Worm (Caenorhabditis elegans): ENCODE measurements around the gene C28H8.2.

The C28H8.2 gene

DNA sequence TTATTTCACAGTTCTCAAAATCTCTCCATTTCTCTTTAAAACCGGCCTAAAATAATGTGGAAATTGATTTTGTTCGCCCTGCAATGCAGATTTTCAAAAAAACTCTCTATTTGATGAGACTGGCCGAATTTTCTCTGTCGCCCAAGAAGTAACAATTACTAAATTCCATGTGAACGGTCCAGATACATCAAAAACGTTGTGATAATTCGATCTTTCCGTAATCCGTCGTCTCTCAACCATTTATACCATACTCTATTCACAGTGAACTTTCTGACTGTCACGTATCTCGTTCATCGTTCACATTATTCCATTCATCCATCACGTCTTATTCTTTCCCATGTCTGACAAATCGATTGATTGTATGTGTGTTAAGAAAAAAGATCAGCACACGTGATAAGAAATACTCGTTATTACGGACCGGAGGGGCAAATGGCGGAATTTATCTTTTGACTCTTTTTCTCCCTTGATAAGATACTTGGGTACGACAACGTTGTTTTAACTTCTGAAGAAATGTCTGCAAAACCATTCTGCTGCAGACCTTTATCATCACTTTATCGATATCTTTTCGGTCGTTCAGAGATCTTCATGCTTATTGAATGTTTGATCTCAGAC is 1.1 kb downstream of the C28H8.2 start (continued):
- TF ChIP-seq lin-35 (GFP tag; optimal IDR thresholded peaks at IDR 0.05) = peak in 1 of 2 experiments; percentile 48
- TF ChIP-seq ztf-4 (tag; optimal IDR thresholded peaks at IDR 0.05) = peak; percentile 7
- TF ChIP-seq lin-14 (GFP tag; optimal IDR thresholded peaks at IDR 0.05) = peak; percentile 66

DNA sequence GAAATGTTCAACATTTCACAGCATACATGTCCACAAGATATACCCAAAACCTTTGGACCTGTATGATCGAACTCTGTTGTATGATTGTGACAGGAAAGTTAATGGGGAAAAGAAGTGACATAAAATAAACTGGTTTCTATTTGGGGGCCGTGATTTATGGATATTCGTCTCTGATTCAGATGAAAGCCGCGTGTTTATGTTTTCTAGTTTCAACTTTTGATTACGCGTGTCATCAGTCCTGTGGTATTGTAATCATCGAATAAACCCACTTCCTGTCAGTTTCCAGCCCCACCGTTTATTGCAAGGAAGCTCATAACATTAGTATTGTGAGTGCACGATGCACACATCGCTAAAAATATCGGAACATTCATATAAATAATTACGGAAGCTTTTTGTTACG is 2.1 kb downstream of the C28H8.2 start:
- no peak for TF ChIP-seq fkh-4 (tag; optimal IDR thresholded peaks at IDR 0.05; ENCODE audit: borderline replicate concordance)
- TF ChIP-seq unc-30 (tag; optimal IDR thresholded peaks at IDR 0.05) = no peak
- TF ChIP-seq aha-1 (tag; optimal IDR thresholded peaks at IDR 0.05) = no peak
- no peak for TF ChIP-seq nhr-237 (tag; optimal IDR thresholded peaks at IDR 0.05)
- TF ChIP-seq snu-23 (GFP tag; optimal IDR thresholded peaks at IDR 0.05) = peak; percentile 63
- no peak for TF ChIP-seq nhr-12 (tag; optimal IDR thresholded peaks at IDR 0.05)
- peak; percentile 78 for TF ChIP-seq nhr-20 (tag; optimal IDR thresholded peaks at IDR 0.05)
- no peak for TF ChIP-seq pax-3 (tag; optimal IDR thresholded peaks at IDR 0.05)
- TF ChIP-seq dsc-1 (tag; optimal IDR thresholded peaks at IDR 0.05) = no peak
- TF ChIP-seq irx-1 (tag; optimal IDR thresholded peaks at IDR 0.05) = no peak
- no peak for TF ChIP-seq efl-1 (optimal IDR thresholded peaks at IDR 0.05)
- peak in 1 of 2 experiments; percentile 91 for TF ChIP-seq efl-1 (GFP tag; optimal IDR thresholded peaks at IDR 0.05 in 1 of 2)
- no peak for TF ChIP-seq ceh-63 (GFP tag; optimal IDR thresholded peaks at IDR 0.05)
- no peak for TF ChIP-seq jun-1 (tag; optimal IDR thresholded peaks at IDR 0.05)
- no peak for TF ChIP-seq F16B12.6 (tag; optimal IDR thresholded peaks at IDR 0.05)
- TF ChIP-seq ceh-8 (GFP tag; optimal IDR thresholded peaks at IDR 0.05) = no peak
- no peak for TF ChIP-seq snpc-4 (tag; optimal IDR thresholded peaks at IDR 0.05)
- TF ChIP-seq blmp-1 (tag; optimal IDR thresholded peaks at IDR 0.05) = peak; percentile 71
- TF ChIP-seq tbx-2 (tag; optimal IDR thresholded peaks at IDR 0.05) = peak; percentile 34
- peak in 1 of 2 experiments; percentile 40 for TF ChIP-seq lin-35 (GFP tag; optimal IDR thresholded peaks at IDR 0.05)
- TF ChIP-seq ztf-4 (tag; optimal IDR thresholded peaks at IDR 0.05) = no peak
- TF ChIP-seq C04F5.9 (tag; optimal IDR thresholded peaks at IDR 0.05) = no peak
- peak; percentile 89 for TF ChIP-seq nhr-85 (tag)
- TF ChIP-seq elt-3 (tag; optimal IDR thresholded peaks at IDR 0.05) = peak in 2 of 6 experiments; percentile 45 to 73
- peak; percentile 76 for TF ChIP-seq nhr-19 (GFP tag; conservative IDR thresholded peaks at IDR 0.05)
- no peak for TF ChIP-seq vab-15 (tag; optimal IDR thresholded peaks at IDR 0.05)
- no peak for TF ChIP-seq nhr-47 (tag; optimal IDR thresholded peaks at IDR 0.05)
- TF ChIP-seq nhr-90 (tag; optimal IDR thresholded peaks at IDR 0.05; ENCODE audit: poor library complexity) = peak; percentile 65
- TF ChIP-seq unc-62 (GFP tag; optimal IDR thresholded peaks at IDR 0.05) = no peak
- TF ChIP-seq alr-1 (tag; optimal IDR thresholded peaks at IDR 0.05; ENCODE audit: borderline replicate concordance) = no peak
- TF ChIP-seq lin-14 (GFP tag; optimal IDR thresholded peaks at IDR 0.05) = peak; percentile 59
- TF ChIP-seq mdl-1 (tag; optimal IDR thresholded peaks at IDR 0.05) = peak in 1 of 2 experiments; percentile 52
- no peak for TF ChIP-seq tlp-1 (tag; optimal IDR thresholded peaks at IDR 0.05)
- peak; percentile 5 for TF ChIP-seq lir-3 (tag; optimal IDR thresholded peaks at IDR 0.05; ENCODE audit: poor library complexity)
- no peak for TF ChIP-seq ceh-90 (tag; optimal IDR thresholded peaks at IDR 0.05)
- TF ChIP-seq grh-1 (GFP tag; IDR thresholded peaks at IDR 0.05) = peak; percentile 90
- TF ChIP-seq nhr-71 (tag; optimal IDR thresholded peaks at IDR 0.05) = peak; percentile 74
- no peak for TF ChIP-seq swsn-7 (tag; optimal IDR thresholded peaks at IDR 0.05)
- TF ChIP-seq sptf-1 (tag; optimal IDR thresholded peaks at IDR 0.05) = no peak
- no peak for TF ChIP-seq unc-86 (tag; optimal IDR thresholded peaks at IDR 0.05)

DNA sequence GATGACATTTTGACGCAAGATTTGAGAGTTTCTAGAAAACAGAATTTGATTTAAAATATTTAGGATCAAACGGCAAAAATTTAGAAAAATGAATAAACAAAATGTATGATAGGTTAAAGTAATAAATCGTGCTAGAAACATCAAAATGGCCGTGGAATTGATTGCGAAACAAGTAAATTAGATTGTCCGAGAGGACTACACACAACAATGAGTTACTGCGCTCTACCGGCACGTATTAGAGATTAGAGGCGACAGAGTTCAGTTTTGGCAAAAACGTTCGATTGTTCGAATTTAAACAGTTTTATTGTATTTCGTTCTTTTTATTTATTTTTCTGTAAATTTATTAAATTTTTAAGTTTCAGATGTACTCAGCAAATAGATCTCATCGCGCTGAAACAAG is 5.6 kb downstream of the C28H8.2 start, which contains the start of the genes dnc-2 and bcl-7:
dnc-2 (minus strand) TSS at position 33 of the 400 bp plus-strand sequence.
bcl-7 (plus strand) TSS at position 363 of the 400 bp plus-strand sequence.
- TF ChIP-seq nhr-76 (tag; optimal IDR thresholded peaks at IDR 0.05) (no peak), lin-39 (tag; optimal IDR thresholded peaks at IDR 0.05) (no peak), lsy-2 (tag; optimal IDR thresholded peaks at IDR 0.05) (peak; percentile 56 to 78), skn-1 (tag; optimal IDR thresholded peaks at IDR 0.05) (peak; percentile 62), nhr-28 (tag; optimal IDR thresholded peaks at IDR 0.05) (no peak), nhr-77 (tag; optimal IDR thresholded peaks at IDR 0.05) (no peak), nhr-20 (tag; optimal IDR thresholded peaks at IDR 0.05) (peak; percentile 65), ceh-88 (GFP tag; IDR thresholded peaks at IDR 0.05) (no peak), pag-3 (tag; optimal IDR thresholded peaks at IDR 0.05; ENCODE audit: borderline replicate concordance, insufficient read depth) (no peak), aha-1 (tag; optimal IDR thresholded peaks at IDR 0.05) (no peak), alr-1 (tag; optimal IDR thresholded peaks at IDR 0.05; ENCODE audit: borderline replicate concordance) (no peak), unc-130 (tag; optimal IDR thresholded peaks at IDR 0.05) (no peak), nhr-47 (tag; optimal IDR thresholded peaks at IDR 0.05) (peak; percentile 72), sptf-1 (tag; optimal IDR thresholded peaks at IDR 0.05) (no peak), dpl-1 (GFP tag; optimal IDR thresholded peaks at IDR 0.05) (peak; percentile 29 to 71 (median 53)), nhr-71 (tag; optimal IDR thresholded peaks at IDR 0.05) (peak; percentile 69), C16A3.4 (tag; optimal IDR thresholded peaks at IDR 0.05) (peak; percentile 29)
